Fruit fly (Drosophila melanogaster): Measurements from ENCODE around the gene CG7011.

- TF ChIP-seq CG8478 (optimal IDR thresholded peaks at IDR 0.05), result no peak
- TF ChIP-seq CTCF (optimal IDR thresholded peaks at IDR 0.05), result no peak
Observed at dm6 chr3L:15143108-15143507, 20.3 kb downstream of the CG7011 start.

All from S2 (cell line).